Fruit fly (Drosophila melanogaster): Measurements from ENCODE around the gene Cmpk.
A peak's percentile ranks its signal among the peaks of the same experiment; 100 is the strongest.

Cmpk gene

DNA sequence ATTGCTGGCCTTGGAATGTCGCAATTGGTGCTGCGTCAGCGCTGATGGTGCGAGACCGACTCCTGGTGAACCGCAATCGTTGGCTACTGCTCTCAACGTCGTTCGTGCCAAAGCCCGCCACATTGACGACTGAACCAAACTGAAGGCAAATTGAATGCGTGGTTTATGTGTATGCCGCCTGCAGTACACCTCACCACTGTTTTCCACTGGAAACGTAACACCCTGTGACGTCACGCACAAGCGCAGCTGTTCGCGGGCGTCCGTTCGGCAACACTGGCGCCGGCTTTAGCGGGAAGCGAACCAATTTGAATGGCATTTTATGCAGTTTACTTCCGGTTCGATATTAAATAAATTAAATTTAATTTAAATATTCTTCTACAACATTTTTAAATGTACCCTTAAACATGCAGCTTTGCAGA, at the start of gene Cmpk:
TSS of gene Cmpk (minus strand) at position 225 of the 419 bp plus-strand sequence.
- TF ChIP-seq CG1529 (GFP tag; optimal IDR thresholded peaks at IDR 0.05) (peak; percentile 46), TFAM (GFP tag; optimal IDR thresholded peaks at IDR 0.05) (peak; percentile 28), CG6813 (GFP tag; optimal IDR thresholded peaks at IDR 0.05) (peak; percentile 82), row (GFP tag; IDR thresholded peaks at IDR 0.05) (peak; percentile 51; the same call in 2 of the 3 replicates), Taf1 (GFP tag; IDR thresholded peaks at IDR 0.05) (no peak), crp (GFP tag; optimal IDR thresholded peaks at IDR 0.05) (peak; percentile 18 to 89), sd (tag; optimal IDR thresholded peaks at IDR 0.05) (peak; percentile 60), CG6254 (GFP tag; optimal IDR thresholded peaks at IDR 0.05) (peak; percentile 86), Dp (GFP tag; optimal IDR thresholded peaks at IDR 0.05) (peak; percentile 85), CG11398 (GFP tag; optimal IDR thresholded peaks at IDR 0.05) (peak; percentile 23), Fer1 (GFP tag; optimal IDR thresholded peaks at IDR 0.05) (peak; percentile 88), CrebB (tag; optimal IDR thresholded peaks at IDR 0.05) (peak; percentile 80), CG12659 (GFP tag; optimal IDR thresholded peaks at IDR 0.05) (peak; percentile 90), fd64A (GFP tag; optimal IDR thresholded peaks at IDR 0.05) (peak; percentile 66), B-H2 (GFP tag; optimal IDR thresholded peaks at IDR 0.05) (peak; percentile 92), Nf-YB (GFP tag; optimal IDR thresholded peaks at IDR 0.05) (peak; percentile 62), CG6654 (GFP tag; optimal IDR thresholded peaks at IDR 0.05) (peak; percentile 42), stc (GFP tag; IDR thresholded peaks at IDR 0.05) (peak; percentile 59; the same call in 1 of the 2 replicates), H2.0 (GFP tag; IDR thresholded peaks at IDR 0.05) (peak; percentile 49; the same call in 1 of the 2 replicates), Trl (optimal IDR thresholded peaks at IDR 0.05) (no peak), Trl (GFP tag; optimal IDR thresholded peaks at IDR 0.05) (peak; percentile 27), tup (GFP tag; optimal IDR thresholded peaks at IDR 0.05) (peak; percentile 46), CHES-1-like (GFP tag; optimal IDR thresholded peaks at IDR 0.05) (peak; percentile 44), CG6765 (GFP tag; optimal IDR thresholded peaks at IDR 0.05) (peak; percentile 80), CG14710 (tag; optimal IDR thresholded peaks at IDR 0.05) (peak; percentile 81), MBD-R2 (GFP tag; IDR thresholded peaks at IDR 0.05) (peak; percentile 82), pan (optimal IDR thresholded peaks at IDR 0.05) (no peak), pan (GFP tag; optimal IDR thresholded peaks at IDR 0.05 in 1 of 2, IDR thresholded peaks at IDR 0.05 in 1 of 2) (peak in 1 of 2 experiments; percentile 50), Bdp1 (GFP tag; optimal IDR thresholded peaks at IDR 0.05) (peak; percentile 31), kah (GFP tag; optimal IDR thresholded peaks at IDR 0.05) (peak; percentile 54), CG11504 (tag; optimal IDR thresholded peaks at IDR 0.05) (no peak), danr (GFP tag; IDR thresholded peaks at IDR 0.05) (0 out of 2 replicates have a peak, but pooled peaks have one; percentile 27), CG2202 (tag; optimal IDR thresholded peaks at IDR 0.05) (peak; percentile 47), CG10147 (GFP tag; optimal IDR thresholded peaks at IDR 0.05) (peak; percentile 51), Antp (GFP tag; optimal IDR thresholded peaks at IDR 0.05) (peak; percentile 28), CG4617 (GFP tag; optimal IDR thresholded peaks at IDR 0.05; ENCODE audit: borderline replicate concordance) (peak; percentile 69), Mad (GFP tag; optimal IDR thresholded peaks at IDR 0.05) (peak; percentile 27), vfl (GFP tag; optimal IDR thresholded peaks at IDR 0.05) (peak; percentile 12), CG1024 (GFP tag; IDR thresholded peaks at IDR 0.05) (peak; percentile 47), CG17186 (GFP tag; optimal IDR thresholded peaks at IDR 0.05) (peak; percentile 63), CG4424 (GFP tag; optimal IDR thresholded peaks at IDR 0.05) (peak; percentile 61), hkb (optimal IDR thresholded peaks at IDR 0.05) (no peak), hkb (GFP tag; IDR thresholded peaks at IDR 0.05) (peak; percentile 69), CG3995 (GFP tag; optimal IDR thresholded peaks at IDR 0.05) (peak; percentile 37), CG2712 (tag; optimal IDR thresholded peaks at IDR 0.05) (peak; percentile 73), Ravus (GFP tag; IDR thresholded peaks at IDR 0.05) (no peak), ato (GFP tag; IDR thresholded peaks at IDR 0.05; ENCODE audit: partially characterized antibody) (peak; percentile 33; the same call in 1 of the 2 replicates), CG17802 (tag; optimal IDR thresholded peaks at IDR 0.05) (peak; percentile 70), CG13296 (GFP tag; optimal IDR thresholded peaks at IDR 0.05) (peak; percentile 84), CG6683 (GFP tag; optimal IDR thresholded peaks at IDR 0.05) (peak; percentile 68), Hr3 (GFP tag; optimal IDR thresholded peaks at IDR 0.05) (peak; percentile 40)

All from whole organism, embryonic.